Fruit fly (Drosophila melanogaster): ENCODE data around the gene CG3402.

CG3402 gene

DNA sequence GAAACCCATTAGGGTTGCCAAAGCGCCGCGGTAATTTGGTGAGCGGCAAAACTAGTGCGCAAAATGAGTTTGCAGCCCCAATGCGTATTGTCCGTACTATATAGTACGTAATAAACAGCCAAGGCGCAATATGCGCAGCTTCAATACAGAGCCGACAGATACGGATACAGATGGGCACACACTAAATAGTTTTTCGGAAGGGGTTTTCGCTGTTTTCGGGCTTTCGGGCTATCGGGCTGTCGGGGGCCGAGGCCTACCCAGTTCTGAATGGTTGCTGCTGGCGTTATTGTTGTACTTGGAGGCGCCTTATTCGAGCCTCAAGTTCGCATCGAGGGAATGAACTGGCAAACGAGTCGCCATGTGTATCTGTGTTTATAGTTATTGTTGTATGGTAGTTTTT, 22.0 kb downstream of the CG3402 start (continued):
- TF ChIP-seq lola (GFP tag; optimal IDR thresholded peaks at IDR 0.05) (no peak), fd64A (GFP tag; optimal IDR thresholded peaks at IDR 0.05) (no peak)

- no peak; the same call in 1 of the 2 replicates for TF ChIP-seq Oaz (GFP tag; IDR thresholded peaks at IDR 0.05)
- TF ChIP-seq CG13123 (GFP tag; optimal IDR thresholded peaks at IDR 0.05): no peak
- TF ChIP-seq HLHmδ (GFP tag; optimal IDR thresholded peaks at IDR 0.05): no peak
- no peak for TF ChIP-seq chif (GFP tag; optimal IDR thresholded peaks at IDR 0.05)
- TF ChIP-seq chm (GFP tag; IDR thresholded peaks at IDR 0.05): peak; percentile 44; the same call in 1 of the 2 replicates
- no peak for TF ChIP-seq CG2889 (GFP tag; IDR thresholded peaks at IDR 0.05)
- TF ChIP-seq CG11085 (GFP tag; IDR thresholded peaks at IDR 0.05): peak; percentile 28; the same call in 1 of the 2 replicates
- TF ChIP-seq tup (GFP tag; optimal IDR thresholded peaks at IDR 0.05): no peak
- no peak for TF ChIP-seq CG14860 (GFP tag; IDR thresholded peaks at IDR 0.05; ENCODE audit: partially characterized antibody)
- TF ChIP-seq CG8924 (tag; optimal IDR thresholded peaks at IDR 0.05): peak; percentile 19
- peak; percentile 32; the same call in 1 of the 2 replicates for TF ChIP-seq esg (GFP tag; conservative IDR thresholded peaks at IDR 0.05)
- no peak for TF ChIP-seq Lim3 (GFP tag; IDR thresholded peaks at IDR 0.05)
- no peak for TF ChIP-seq CG12071 (GFP tag; optimal IDR thresholded peaks at IDR 0.05)
- no peak for TF ChIP-seq h (optimal IDR thresholded peaks at IDR 0.05)
- TF ChIP-seq Fer2 (tag; optimal IDR thresholded peaks at IDR 0.05): no peak
- TF ChIP-seq NC2α (GFP tag; optimal IDR thresholded peaks at IDR 0.05): no peak
- no peak for TF ChIP-seq usp (GFP tag; optimal IDR thresholded peaks at IDR 0.05)
- no peak for TF ChIP-seq CG4282 (GFP tag; optimal IDR thresholded peaks at IDR 0.05)
- peak; percentile 28 for TF ChIP-seq Hr3 (GFP tag; optimal IDR thresholded peaks at IDR 0.05)
- no peak for TF ChIP-seq CG12942 (GFP tag; optimal IDR thresholded peaks at IDR 0.05)
- no peak for TF ChIP-seq Dref (GFP tag; IDR thresholded peaks at IDR 0.05)
- no peak for TF ChIP-seq sc (optimal IDR thresholded peaks at IDR 0.05)
- TF ChIP-seq sc (GFP tag; optimal IDR thresholded peaks at IDR 0.05): no peak
- TF ChIP-seq CG15269 (tag; optimal IDR thresholded peaks at IDR 0.05): peak; percentile 59
- TF ChIP-seq Sry-β (GFP tag; optimal IDR thresholded peaks at IDR 0.05): no peak
- TF ChIP-seq ranshi (GFP tag; IDR thresholded peaks at IDR 0.05): 0 out of 2 replicates have a peak, but pooled peaks have one; percentile 55
- peak; percentile 36 for TF ChIP-seq phol (tag; optimal IDR thresholded peaks at IDR 0.05)
- TF ChIP-seq CG31388 (GFP tag; optimal IDR thresholded peaks at IDR 0.05): no peak
- TF ChIP-seq so (GFP tag; IDR thresholded peaks at IDR 0.05): 0 out of 3 replicates have a peak, but pooled peaks have one; percentile 11
- TF ChIP-seq CG7556 (GFP tag; optimal IDR thresholded peaks at IDR 0.05): peak; percentile 57
- no peak for TF ChIP-seq pan (optimal IDR thresholded peaks at IDR 0.05)
- TF ChIP-seq pan (GFP tag; optimal IDR thresholded peaks at IDR 0.05 in 1 of 2, IDR thresholded peaks at IDR 0.05 in 1 of 2): peak in 1 of 2 experiments; percentile 71
- TF ChIP-seq ro (GFP tag; IDR thresholded peaks at IDR 0.05): no peak
- TF ChIP-seq crp (GFP tag; optimal IDR thresholded peaks at IDR 0.05): peak in 1 of 2 experiments; percentile 68
- TF ChIP-seq Dip3 (GFP tag; optimal IDR thresholded peaks at IDR 0.05): peak; percentile 9
- peak; percentile 71 for TF ChIP-seq vvl (GFP tag; IDR thresholded peaks at IDR 0.05)
- no peak for TF ChIP-seq CG10654 (GFP tag; optimal IDR thresholded peaks at IDR 0.05)
- TF ChIP-seq NfI (GFP tag; optimal IDR thresholded peaks at IDR 0.05): peak; percentile 63
- TF ChIP-seq CG13894 (tag; optimal IDR thresholded peaks at IDR 0.05): no peak
- no peak for TF ChIP-seq Mad (GFP tag; optimal IDR thresholded peaks at IDR 0.05)
- TF ChIP-seq CG17385 (GFP tag; optimal IDR thresholded peaks at IDR 0.05): peak; percentile 23
- peak; percentile 52 for TF ChIP-seq CG10366 (GFP tag; IDR thresholded peaks at IDR 0.05)
- TF ChIP-seq kay (GFP tag; optimal IDR thresholded peaks at IDR 0.05): no peak
- TF ChIP-seq CG12155 (GFP tag; optimal IDR thresholded peaks at IDR 0.05): peak; percentile 2
- TF ChIP-seq Meics (GFP tag; optimal IDR thresholded peaks at IDR 0.05): peak; percentile 15
- TF ChIP-seq CG14710 (tag; optimal IDR thresholded peaks at IDR 0.05): no peak
- no peak for TF ChIP-seq CG15073 (GFP tag; optimal IDR thresholded peaks at IDR 0.05)
These were observed 22.6 kb downstream of the CG3402 start for dm6 chr3L:629916-630663.

Measured in whole organism, embryonic.